Worm (Caenorhabditis elegans): Measurements from ENCODE around the gene saeg-1.

The saeg-1 gene

ce11 chrV:10865599-10865998 is at the start of gene saeg-1:
Gene saeg-1, minus strand, starts transcription at chrV:10865699.
- TF ChIP-seq hlh-13 (GFP tag; optimal IDR thresholded peaks at IDR 0.05) (no peak), fax-1 (tag; optimal IDR thresholded peaks at IDR 0.05) (no peak), tbx-7 (tag; optimal IDR thresholded peaks at IDR 0.05) (no peak), K02D7.2 (tag; optimal IDR thresholded peaks at IDR 0.05) (no peak), K09A11.1 (tag; optimal IDR thresholded peaks at IDR 0.05; ENCODE audit: insufficient read depth) (no peak), pqm-1 (tag; optimal IDR thresholded peaks at IDR 0.05) (no peak), ceh-34 (tag; optimal IDR thresholded peaks at IDR 0.05) (no peak), ceh-22 (tag; optimal IDR thresholded peaks at IDR 0.05) (no peak), elt-2 (tag; optimal IDR thresholded peaks at IDR 0.05) (no peak), ceh-31 (tag; optimal IDR thresholded peaks at IDR 0.05) (no peak), ceh-45 (GFP tag; IDR thresholded peaks at IDR 0.05) (no peak), ceh-30 (tag; optimal IDR thresholded peaks at IDR 0.05) (no peak), ceh-6 (GFP tag; optimal IDR thresholded peaks at IDR 0.05) (no peak)

ce11 chrV:10909959-10910358 is 44.5 kb upstream of the saeg-1 start:
- TF ChIP-seq unc-86 (tag; optimal IDR thresholded peaks at IDR 0.05) (no peak), rnt-1 (tag; optimal IDR thresholded peaks at IDR 0.05) (no peak), tbx-7 (tag; optimal IDR thresholded peaks at IDR 0.05) (no peak), pha-4 (tag; optimal IDR thresholded peaks at IDR 0.05) (no peak), K09A11.1 (tag; optimal IDR thresholded peaks at IDR 0.05; ENCODE audit: insufficient read depth) (no peak)

ce11 chrV:10909071-10909470 is 43.6 kb upstream of the saeg-1 start, which contains the start of gene zzz-1:
Gene zzz-1, minus strand, starts transcription at chrV:10909171.
- no peak for TF ChIP-seq nhr-232 (tag; optimal IDR thresholded peaks at IDR 0.05)
- no peak for TF ChIP-seq tbx-2 (tag; optimal IDR thresholded peaks at IDR 0.05)
- no peak for TF ChIP-seq hlh-13 (GFP tag; optimal IDR thresholded peaks at IDR 0.05)
- TF ChIP-seq elt-4 (tag; optimal IDR thresholded peaks at IDR 0.05) = no peak
- TF ChIP-seq pat-9 (tag; optimal IDR thresholded peaks at IDR 0.05) = no peak
- TF ChIP-seq elt-2 (tag; optimal IDR thresholded peaks at IDR 0.05) = no peak
- TF ChIP-seq hlh-15 (tag; optimal IDR thresholded peaks at IDR 0.05) = no peak
- TF ChIP-seq C38D4.7 (GFP tag; optimal IDR thresholded peaks at IDR 0.05) = no peak
- TF ChIP-seq ceh-14 (tag; optimal IDR thresholded peaks at IDR 0.05) = no peak
- TF ChIP-seq tbx-7 (tag; optimal IDR thresholded peaks at IDR 0.05) = no peak

ce11 chrV:10904795-10905194 is 39.3 kb upstream of the saeg-1 start:
- TF ChIP-seq ets-4 (tag; optimal IDR thresholded peaks at IDR 0.05) (no peak), unc-3 (GFP tag; conservative IDR thresholded peaks at IDR 0.05) (no peak), unc-3 (tag; optimal IDR thresholded peaks at IDR 0.05) (no peak), unc-42 (tag; optimal IDR thresholded peaks at IDR 0.05) (peak; percentile 58), syd-9 (tag; optimal IDR thresholded peaks at IDR 0.05) (no peak), tbx-7 (tag; optimal IDR thresholded peaks at IDR 0.05) (no peak), ceh-31 (tag; optimal IDR thresholded peaks at IDR 0.05) (peak; percentile 9), ceh-48 (tag; optimal IDR thresholded peaks at IDR 0.05) (peak; percentile 18), eyg-1 (tag; optimal IDR thresholded peaks at IDR 0.05) (no peak), madf-2 (tag; optimal IDR thresholded peaks at IDR 0.05) (no peak), C08G9.2 (tag; optimal IDR thresholded peaks at IDR 0.05) (no peak), ceh-9 (tag; optimal IDR thresholded peaks at IDR 0.05) (no peak), ceh-18 (tag; optimal IDR thresholded peaks at IDR 0.05) (no peak), tbx-2 (tag; optimal IDR thresholded peaks at IDR 0.05) (no peak), sox-4 (tag; optimal IDR thresholded peaks at IDR 0.05) (no peak)

ce11 chrV:10903748-10904147 is 38.2 kb upstream of the saeg-1 start, which contains the start of gene F32D8.15:
Gene F32D8.15, plus strand, starts transcription at chrV:10904048.
- peak; percentile 23 for TF ChIP-seq unc-42 (tag; optimal IDR thresholded peaks at IDR 0.05)
- TF ChIP-seq C08G9.2 (tag; optimal IDR thresholded peaks at IDR 0.05) = no peak
- TF ChIP-seq pax-1 (tag; optimal IDR thresholded peaks at IDR 0.05) = no peak
- TF ChIP-seq hlh-6 (tag; optimal IDR thresholded peaks at IDR 0.05) = no peak
- TF ChIP-seq ceh-9 (tag; optimal IDR thresholded peaks at IDR 0.05) = no peak
- no peak for TF ChIP-seq hlh-30 (tag; optimal IDR thresholded peaks at IDR 0.05; ENCODE audit: insufficient read depth)
- TF ChIP-seq unc-55 (GFP tag; optimal IDR thresholded peaks at IDR 0.05) = no peak

All from whole organism, late embryonic.